Fruit fly (Drosophila melanogaster) whole organism, embryonic: ENCODE data around the gene CG31549.

Experiments used
- Atf-2 ChIP-seq: fragments of 200-800 bp; sonication (Bioruptor generic); optimal IDR thresholded peaks from 2 replicates; lab custom pipeline; 2016; ENCODE audit warnings: missing biosample characterization, missing genetic modification characterization
- B-H2 ChIP-seq: fragments of 200-800 bp; sonication (Bioruptor generic); optimal IDR thresholded peaks from 2 replicates; lab custom pipeline; 2018; ENCODE audit warnings: missing biosample characterization, mild to moderate bottlenecking, missing genetic modification characterization
- CG10274 ChIP-seq: fragments of 200-800 bp; sonication (Bioruptor generic); optimal IDR thresholded peaks from 3 replicates; lab custom pipeline; 2017; ENCODE audit warnings: missing biosample characterization, mild to moderate bottlenecking, missing genetic modification characterization
- CG10565 ChIP-seq: fragments of 200-800 bp; sonication (Bioruptor generic); optimal IDR thresholded peaks from 3 replicates; lab custom pipeline; 2016; ENCODE audit warnings: missing biosample characterization, mild to moderate bottlenecking, missing genetic modification characterization
- CG12071 ChIP-seq: fragments of 200-800 bp; sonication (Bioruptor generic); optimal IDR thresholded peaks from 3 replicates; lab custom pipeline; 2018; ENCODE audit warnings: missing biosample characterization, mild to moderate bottlenecking, missing genetic modification characterization
- CG12299 ChIP-seq: fragments of 200-800 bp; sonication (Bioruptor generic); optimal IDR thresholded peaks from 2 replicates; lab custom pipeline; 2018; ENCODE audit warnings: missing biosample characterization, mild to moderate bottlenecking, missing genetic modification characterization
- CG13424 ChIP-seq: fragments of 200-800 bp; sonication (Bioruptor generic); optimal IDR thresholded peaks from 2 replicates; lab custom pipeline; 2019; ENCODE audit warnings: missing biosample characterization, mild to moderate bottlenecking, missing genetic modification characterization, moderate library complexity
- CG14050 ChIP-seq: fragments of 200-800 bp; sonication (Bioruptor generic); IDR thresholded peaks from 3 replicates; pipeline ENCODE4 v1.3.6; 2022; ENCODE audit warnings: missing biosample characterization, missing genetic modification characterization
- CG15269 ChIP-seq: fragments of 200-800 bp; sonication (Bioruptor generic); optimal IDR thresholded peaks from 2 replicates; lab custom pipeline; 2018; ENCODE audit warnings: missing biosample characterization, mild to moderate bottlenecking, missing genetic modification characterization, moderate library complexity
- CG1792 ChIP-seq: fragments of 200-800 bp; sonication (Bioruptor generic); optimal IDR thresholded peaks from 2 replicates; lab custom pipeline; 2016; ENCODE audit warnings: missing biosample characterization, missing genetic modification characterization
- CG4820 ChIP-seq: fragments of 200-800 bp; sonication (Bioruptor generic); optimal IDR thresholded peaks from 3 replicates; lab custom pipeline; 2016; ENCODE audit warnings: missing biosample characterization, missing genetic modification characterization
- CG7357 ChIP-seq: fragments of 200-800 bp; sonication (Bioruptor generic); IDR thresholded peaks from 3 replicates; pipeline ENCODE4 v1.3.6; 2022; ENCODE audit warnings: missing biosample characterization, missing genetic modification characterization
- CG8924 ChIP-seq: fragments of 200-800 bp; optimal IDR thresholded peaks from 3 replicates; lab custom pipeline; 2019; ENCODE audit warnings: missing biosample characterization, mild to moderate bottlenecking, missing genetic modification characterization, moderate library complexity
- CG9609 ChIP-seq: fragments of 200-800 bp; sonication (Bioruptor generic); optimal IDR thresholded peaks from 3 replicates; lab custom pipeline; 2016; ENCODE audit warnings: missing biosample characterization, missing genetic modification characterization
- Dip2 ChIP-seq: fragments of 200-800 bp; sonication (Bioruptor generic); IDR thresholded peaks from 2 replicates; pipeline ENCODE4 v1.3.6; 2022; ENCODE audit warnings: missing biosample characterization, missing genetic modification characterization
- Dp ChIP-seq: fragments of 200-800 bp; sonication (Bioruptor generic); optimal IDR thresholded peaks from 2 replicates; lab custom pipeline; 2018; ENCODE audit warnings: missing biosample characterization, mild to moderate bottlenecking, missing genetic modification characterization, moderate library complexity
- HLH4C ChIP-seq: fragments of 200-800 bp; sonication (Bioruptor generic); IDR thresholded peaks from 3 replicates; pipeline ENCODE4 v1.3.6; 2022; ENCODE audit warnings: missing biosample characterization, missing genetic modification characterization; ENCODE audit not compliant: partially characterized antibody
- HLHmδ ChIP-seq: fragments of 200-800 bp; sonication (Bioruptor generic); optimal IDR thresholded peaks from 2 replicates; lab custom pipeline; 2018; ENCODE audit warnings: missing biosample characterization, mild to moderate bottlenecking, missing genetic modification characterization, moderate library complexity
- Hand ChIP-seq: fragments of 200-800 bp; sonication (Bioruptor generic); optimal IDR thresholded peaks from 2 replicates; lab custom pipeline; 2017; ENCODE audit warnings: mild to moderate bottlenecking, missing biosample characterization, missing genetic modification reagents, missing genetic modification characterization
- Hey ChIP-seq: fragments of 200-800 bp; sonication (Bioruptor generic); optimal IDR thresholded peaks from 3 replicates; lab custom pipeline; 2018; ENCODE audit warnings: missing biosample characterization, mild to moderate bottlenecking, missing genetic modification characterization
- HmgD ChIP-seq: fragments of 200-800 bp; sonication (Bioruptor generic); optimal IDR thresholded peaks from 3 replicates; lab custom pipeline; 2016; ENCODE audit warnings: missing biosample characterization, missing genetic modification characterization
- Mes4 ChIP-seq: fragments of 200-800 bp; sonication (Bioruptor generic); optimal IDR thresholded peaks from 2 replicates; lab custom pipeline; 2016; ENCODE audit warnings: missing biosample characterization, missing genetic modification characterization
- NFAT ChIP-seq: fragments of 200-800 bp; sonication (Bioruptor generic); IDR thresholded peaks from 2 replicates; pipeline ENCODE4 v1.3.6; 2022; ENCODE audit warnings: missing biosample characterization, missing genetic modification characterization
- Oli ChIP-seq: fragments of 200-800 bp; sonication (Bioruptor generic); optimal IDR thresholded peaks from 2 replicates; lab custom pipeline; 2018; ENCODE audit warnings: missing biosample characterization, mild to moderate bottlenecking, missing genetic modification characterization, moderate library complexity
- Ravus ChIP-seq: fragments of 200-800 bp; sonication (Bioruptor generic); IDR thresholded peaks from 2 replicates; pipeline ENCODE4 v1.3.6; 2022; ENCODE audit warnings: missing biosample characterization, missing genetic modification characterization
- Sin3A ChIP-seq: fragments of >200 bp; optimal IDR thresholded peaks from 2 replicates; lab custom pipeline; 2018
- Six4 ChIP-seq: fragments of 200-800 bp; sonication (Bioruptor generic); optimal IDR thresholded peaks from 2 replicates; lab custom pipeline; 2016; ENCODE audit warnings: missing biosample characterization, missing genetic modification characterization
- Sox102F ChIP-seq: fragments of 200-800 bp; sonication (Bioruptor generic); optimal IDR thresholded peaks from 2 replicates; lab custom pipeline; 2018; ENCODE audit warnings: missing biosample characterization, mild to moderate bottlenecking, missing genetic modification characterization, moderate library complexity
- Ssrp ChIP-seq: fragments of 200-800 bp; sonication (Bioruptor generic); optimal IDR thresholded peaks from 2 replicates; lab custom pipeline; 2018; ENCODE audit warnings: missing biosample characterization, mild to moderate bottlenecking, missing genetic modification characterization, moderate library complexity
- Tbp ChIP-seq: fragments of >200 bp; optimal IDR thresholded peaks from 2 replicates; lab custom pipeline; 2018; ENCODE audit warnings: missing biosample characterization, missing genetic modification characterization
- ap ChIP-seq: fragments of 200-800 bp; sonication (Bioruptor generic); IDR thresholded peaks from 2 replicates; pipeline ENCODE4 v1.3.6; 2022; ENCODE audit warnings: missing biosample characterization, missing genetic modification characterization
- ara ChIP-seq: fragments of 200-800 bp; sonication (Bioruptor generic); IDR thresholded peaks from 2 replicates; pipeline ENCODE4 v1.3.6; 2022; ENCODE audit warnings: missing biosample characterization, missing genetic modification characterization
- br ChIP-seq: fragments of >200 bp; optimal IDR thresholded peaks from 2 replicates; lab custom pipeline; 2017
- btn ChIP-seq: fragments of 200-800 bp; sonication (Bioruptor generic); optimal IDR thresholded peaks from 2 replicates; lab custom pipeline; 2016; ENCODE audit warnings: missing biosample characterization, missing genetic modification characterization
- cas ChIP-seq: fragments of 200-800 bp; sonication (Bioruptor generic); IDR thresholded peaks from 2 replicates; pipeline ENCODE4 v1.3.6; 2022; ENCODE audit warnings: missing biosample characterization, missing genetic modification characterization
- dimm ChIP-seq: fragments of 200-800 bp; sonication (Bioruptor generic); IDR thresholded peaks from 2 replicates; pipeline ENCODE4 v1.3.6; 2022; ENCODE audit warnings: missing biosample characterization, missing genetic modification characterization
- eve ChIP-seq, 2 experiments: fragments of >200 bp; optimal IDR thresholded peaks; 2 replicates each; lab custom pipeline; 2017; ENCODE audit warnings: missing biosample characterization in 2 of 2, missing genetic modification characterization in 2 of 2
- gsb-n ChIP-seq: fragments of 200-800 bp; sonication (Bioruptor generic); optimal IDR thresholded peaks from 3 replicates; lab custom pipeline; 2018; ENCODE audit warnings: missing biosample characterization, mild to moderate bottlenecking, missing genetic modification characterization
- ken ChIP-seq: fragments of 200-800 bp; sonication (Bioruptor generic); IDR thresholded peaks from 3 replicates; pipeline ENCODE4 v1.3.6; 2022; ENCODE audit warnings: missing biosample characterization, missing genetic modification characterization
- nom ChIP-seq: fragments of 200-800 bp; sonication (Bioruptor generic); optimal IDR thresholded peaks from 2 replicates; lab custom pipeline; 2017; ENCODE audit warnings: missing biosample characterization, missing genetic modification characterization, mild to moderate bottlenecking, moderate library complexity, missing genetic modification reagents
- row ChIP-seq: fragments of 200-800 bp; sonication (Bioruptor generic); IDR thresholded peaks from 3 replicates; pipeline ENCODE4 v1.3.6; 2022; ENCODE audit warnings: missing biosample characterization, missing genetic modification characterization
- run ChIP-seq: fragments of 200-800 bp; sonication (Bioruptor generic); optimal IDR thresholded peaks from 3 replicates; lab custom pipeline; 2018; ENCODE audit warnings: missing biosample characterization, mild to moderate bottlenecking, missing genetic modification characterization
- salm ChIP-seq: fragments of 200-800 bp; sonication (Bioruptor generic); optimal IDR thresholded peaks from 2 replicates; lab custom pipeline; 2018; ENCODE audit warnings: missing biosample characterization, mild to moderate bottlenecking, missing genetic modification characterization
- sisA ChIP-seq: fragments of 200-800 bp; sonication (Bioruptor generic); IDR thresholded peaks from 2 replicates; pipeline ENCODE4 v1.3.6; 2022; ENCODE audit warnings: missing biosample characterization, missing genetic modification characterization
- sna ChIP-seq: fragments of 200-800 bp; sonication (Bioruptor generic); IDR thresholded peaks from 2 replicates; pipeline ENCODE4 v1.3.6; 2022; ENCODE audit warnings: missing biosample characterization, missing genetic modification characterization; ENCODE audit not compliant: partially characterized antibody
- sr ChIP-seq: fragments of 200-800 bp; sonication (Bioruptor generic); IDR thresholded peaks from 3 replicates; pipeline ENCODE4 v1.3.6; 2022; ENCODE audit warnings: missing biosample characterization, missing genetic modification characterization
- stc ChIP-seq: fragments of 200-800 bp; sonication (Bioruptor generic); IDR thresholded peaks from 2 replicates; pipeline ENCODE4 v1.3.6; 2022; ENCODE audit warnings: missing biosample characterization, missing genetic modification characterization
- tap ChIP-seq: fragments of 200-800 bp; optimal IDR thresholded peaks from 3 replicates; lab custom pipeline; 2019; ENCODE audit warnings: missing biosample characterization, mild to moderate bottlenecking, missing genetic modification characterization, moderate library complexity
- twi ChIP-seq: fragments of 200-800 bp; optimal IDR thresholded peaks from 2 replicates; lab custom pipeline; 2019; ENCODE audit warnings: missing biosample characterization, mild to moderate bottlenecking, missing genetic modification characterization, moderate library complexity
- usp ChIP-seq: fragments of >200 bp; optimal IDR thresholded peaks from 2 replicates; lab custom pipeline; 2017; ENCODE audit warnings: missing biosample characterization, missing genetic modification characterization
- zf30C ChIP-seq: fragments of 200-800 bp; sonication (Bioruptor generic); optimal IDR thresholded peaks from 3 replicates; lab custom pipeline; 2018; ENCODE audit warnings: missing biosample characterization, mild to moderate bottlenecking, missing genetic modification characterization

The CG31549 gene

DNA sequence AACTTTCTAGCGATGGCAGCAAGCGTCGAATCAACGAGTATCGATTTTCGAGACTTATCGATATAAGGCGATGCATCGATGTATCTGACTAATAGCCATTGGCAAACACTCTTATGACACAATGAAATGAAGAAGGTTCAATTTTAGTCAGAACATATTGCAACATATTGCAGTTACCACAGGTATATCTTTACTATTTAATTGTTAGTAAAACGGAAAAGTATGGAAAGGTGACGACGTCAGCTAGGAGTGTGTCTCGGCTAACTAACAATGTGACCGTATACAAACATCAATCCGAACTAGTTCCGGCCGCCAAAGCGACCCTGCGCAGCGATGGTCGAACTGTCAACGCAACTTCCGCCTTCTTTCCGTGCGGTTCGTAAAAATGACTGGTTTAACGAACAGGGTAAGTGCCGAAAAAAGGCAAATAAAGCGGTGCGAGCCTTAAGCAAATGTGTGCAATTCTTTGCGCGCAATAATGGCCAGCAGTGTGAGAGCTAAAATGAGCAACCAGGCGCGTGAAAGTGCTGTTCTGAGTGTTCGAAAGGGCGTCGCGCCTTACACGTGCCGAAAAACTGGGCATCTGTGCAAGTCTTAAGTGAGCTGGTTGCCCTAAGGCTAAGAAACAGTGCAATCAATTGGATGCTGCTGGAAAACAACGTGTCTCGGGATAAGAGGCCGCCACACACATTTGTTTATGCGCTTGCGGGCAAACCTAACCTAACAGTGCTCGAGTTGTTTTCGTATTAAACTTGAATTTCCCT, 7.7 kb upstream of the CG31549 start, which contains the start of the genes Dph4, Spec2 and RpL13A (continued):
- TF ChIP-seq HLHmδ (GFP tag; lab: Kevin White, UChicago) (peak; percentile 100), Dp (peak; percentile 69), Ssrp (tag; lab: Kevin White, UChicago) (peak; percentile 48), CG12299 (tag; lab: Kevin White, UChicago) (peak; percentile 83), nom (GFP tag; lab: Kevin White, UChicago) (peak; percentile 90), CG15269 (tag; lab: Kevin White, UChicago) (peak; percentile 82), gsb-n (peak; percentile 85), CG4820 (GFP tag; lab: Kevin White, UChicago) (peak; percentile 75), Sin3A (lab: Kevin White, UChicago) (peak; percentile 97), sisA (GFP tag; lab: Robert Waterston, UW) (no peak), HLH4C (GFP tag; lab: Robert Waterston, UW) (no peak), CG10565 (GFP tag; lab: Kevin White, UChicago) (peak; percentile 68), eve (GFP tag; optimal IDR thresholded peaks at IDR 0.05; lab: Kevin White, UChicago) (no peak), CG13424 (tag; lab: Kevin White, UChicago) (peak; percentile 72), Hand (GFP tag; lab: Kevin White, UChicago) (peak; percentile 87), Hey (tag; lab: Kevin White, UChicago) (peak; percentile 93), Ravus (GFP tag; lab: Robert Waterston, UW) (no peak), Sox102F (GFP tag; lab: Kevin White, UChicago) (no peak), CG9609 (GFP tag; lab: Kevin White, UChicago) (peak; percentile 95), stc (no peak), btn (GFP tag; lab: Kevin White, UChicago) (peak; percentile 93), zf30C (GFP tag; lab: Kevin White, UChicago) (peak; percentile 59), br (lab: Kevin White, UChicago) (no peak), CG7357 (no peak), Mes4 (GFP tag; lab: Kevin White, UChicago) (peak; percentile 98), HmgD (GFP tag; lab: Kevin White, UChicago) (peak; percentile 86), usp (GFP tag; lab: Kevin White, UChicago) (no peak), Dip2 (GFP tag; lab: Robert Waterston, UW) (no peak), CG14050 (GFP tag; lab: Robert Waterston, UW) (no peak), Six4 (GFP tag; lab: Kevin White, UChicago) (peak; percentile 86), tap (tag; lab: Kevin White, UChicago) (peak; percentile 69), salm (peak; percentile 82), cas (no peak), NFAT (no peak), ara (GFP tag; lab: Robert Waterston, UW) (no peak), Oli (peak; percentile 64), ap (GFP tag; lab: Robert Waterston, UW) (no peak), ken (no peak), CG10274 (peak; percentile 87), Atf-2 (peak; percentile 88), sna (no peak), dimm (no peak), row (GFP tag; lab: Robert Waterston, UW) (no peak), Tbp (GFP tag; lab: Kevin White, UChicago) (peak; percentile 52), B-H2 (GFP tag; lab: Kevin White, UChicago) (peak; percentile 97), CG8924 (tag; lab: Kevin White, UChicago) (peak; percentile 87), CG1792 (peak; percentile 88), twi (tag; lab: Kevin White, UChicago) (peak; percentile 82), sr (GFP tag; lab: Robert Waterston, UW) (no peak), CG12071 (peak; percentile 95), run (tag; lab: Kevin White, UChicago) (peak; percentile 75)
